Fruit fly (Drosophila melanogaster): ENCODE data around the gene Tak1.

Tak1 gene

DNA sequence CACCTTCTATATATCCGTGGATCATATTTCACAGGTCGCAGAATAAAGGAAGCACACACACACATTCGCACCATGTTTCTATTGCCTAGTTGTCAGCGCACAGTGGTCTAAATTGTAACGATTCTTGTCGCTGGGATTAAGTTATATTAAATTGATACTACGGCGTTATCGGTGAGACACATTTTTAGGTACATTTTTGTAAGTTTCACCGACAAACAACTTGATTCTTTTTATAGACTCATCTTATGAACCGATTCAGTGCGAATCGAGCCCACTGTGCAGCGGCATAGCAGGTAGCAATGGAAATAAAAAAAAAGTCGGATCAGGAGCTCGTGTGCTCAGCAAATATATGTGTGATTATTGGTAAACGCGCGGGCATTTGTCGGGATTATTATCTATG lies 44.3 kb downstream of the Tak1 start (continued):
- TF ChIP-seq cwo (GFP tag; optimal IDR thresholded peaks at IDR 0.05), result peak; percentile 62
- TF ChIP-seq CG4360 (GFP tag; IDR thresholded peaks at IDR 0.05), result no peak
- TF ChIP-seq bab2 (GFP tag; optimal IDR thresholded peaks at IDR 0.05), result peak; percentile 77
- TF ChIP-seq CG4282 (GFP tag; optimal IDR thresholded peaks at IDR 0.05), result peak; percentile 11
- peak; percentile 64 for TF ChIP-seq HLH54F (GFP tag; optimal IDR thresholded peaks at IDR 0.05)
- TF ChIP-seq crc (GFP tag; optimal IDR thresholded peaks at IDR 0.05), result peak; percentile 56
- TF ChIP-seq trh (GFP tag; optimal IDR thresholded peaks at IDR 0.05), result peak; percentile 36
- TF ChIP-seq CG14860 (GFP tag; IDR thresholded peaks at IDR 0.05; ENCODE audit: partially characterized antibody), result no peak
- TF ChIP-seq Ravus (GFP tag; IDR thresholded peaks at IDR 0.05), result no peak
- TF ChIP-seq CG2889 (GFP tag; IDR thresholded peaks at IDR 0.05), result no peak
- TF ChIP-seq zfh2 (GFP tag; optimal IDR thresholded peaks at IDR 0.05), result peak; percentile 77
- peak; percentile 23 for TF ChIP-seq D19B (GFP tag; optimal IDR thresholded peaks at IDR 0.05)
- TF ChIP-seq Hey (tag; optimal IDR thresholded peaks at IDR 0.05), result no peak
- TF ChIP-seq dmrt11E (tag; optimal IDR thresholded peaks at IDR 0.05), result peak; percentile 75
- TF ChIP-seq CG4617 (GFP tag; optimal IDR thresholded peaks at IDR 0.05; ENCODE audit: borderline replicate concordance), result no peak
- peak; percentile 70 for TF ChIP-seq CG12219 (GFP tag; optimal IDR thresholded peaks at IDR 0.05)
- TF ChIP-seq CG34376 (GFP tag; optimal IDR thresholded peaks at IDR 0.05), result no peak
- TF ChIP-seq CG12942 (GFP tag; optimal IDR thresholded peaks at IDR 0.05), result peak; percentile 63
- no peak for TF ChIP-seq pzg (GFP tag; optimal IDR thresholded peaks at IDR 0.05)
- peak; percentile 70 for TF ChIP-seq CG1602 (GFP tag; optimal IDR thresholded peaks at IDR 0.05)
- TF ChIP-seq CG11723 (GFP tag; optimal IDR thresholded peaks at IDR 0.05), result no peak
- no peak for TF ChIP-seq CG7745 (tag; optimal IDR thresholded peaks at IDR 0.05)
- no peak for TF ChIP-seq cg (GFP tag; optimal IDR thresholded peaks at IDR 0.05)
- TF ChIP-seq Jarid2 (GFP tag; optimal IDR thresholded peaks at IDR 0.05), result no peak
- no peak for TF ChIP-seq CG9797 (GFP tag; optimal IDR thresholded peaks at IDR 0.05)
- TF ChIP-seq CG5953 (GFP tag; IDR thresholded peaks at IDR 0.05), result no peak
- peak; percentile 69 for TF ChIP-seq CG6813 (GFP tag; optimal IDR thresholded peaks at IDR 0.05)
- no peak for TF ChIP-seq CG3065 (GFP tag; optimal IDR thresholded peaks at IDR 0.05)
- TF ChIP-seq CG13287 (GFP tag; IDR thresholded peaks at IDR 0.05; ENCODE audit: partially characterized antibody), result no peak
- peak; percentile 59 for TF ChIP-seq ap (GFP tag; IDR thresholded peaks at IDR 0.05)
- TF ChIP-seq lola (GFP tag; optimal IDR thresholded peaks at IDR 0.05), result peak in 1 of 3 experiments; percentile 52
- peak; percentile 54 for TF ChIP-seq Dad (GFP tag; optimal IDR thresholded peaks at IDR 0.05)
- 0 out of 2 replicates have a peak, but pooled peaks have one; percentile 24 for TF ChIP-seq Rx (GFP tag; IDR thresholded peaks at IDR 0.05)
- peak; percentile 49 for TF ChIP-seq fd3F (GFP tag; optimal IDR thresholded peaks at IDR 0.05)
- peak; percentile 64 for TF ChIP-seq CG17385 (GFP tag; optimal IDR thresholded peaks at IDR 0.05)
- TF ChIP-seq unpg (GFP tag; optimal IDR thresholded peaks at IDR 0.05), result peak; percentile 85
- TF ChIP-seq Ets97D (GFP tag; optimal IDR thresholded peaks at IDR 0.05), result peak; percentile 45
- TF ChIP-seq CG10979 (tag; optimal IDR thresholded peaks at IDR 0.05), result peak; percentile 64
- no peak for TF ChIP-seq abd-A (tag; optimal IDR thresholded peaks at IDR 0.05)
- TF ChIP-seq Elba2 (GFP tag; optimal IDR thresholded peaks at IDR 0.05), result peak; percentile 30
- no peak for TF ChIP-seq Dek (tag; optimal IDR thresholded peaks at IDR 0.05)
- 0 out of 2 replicates have a peak, but pooled peaks have one; percentile 24 for TF ChIP-seq CG4404 (GFP tag; IDR thresholded peaks at IDR 0.05)
- TF ChIP-seq Dbx (GFP tag; IDR thresholded peaks at IDR 0.05), result peak; percentile 63; the same call in 1 of the 3 replicates
- TF ChIP-seq bowl (GFP tag; IDR thresholded peaks at IDR 0.05), result peak; percentile 68; the same call in 1 of the 2 replicates
- TF ChIP-seq Xrp1 (GFP tag; IDR thresholded peaks at IDR 0.05), result peak; percentile 72
- no peak for TF ChIP-seq C15 (GFP tag; IDR thresholded peaks at IDR 0.05)
- peak; percentile 75 for TF ChIP-seq CG30403 (GFP tag; optimal IDR thresholded peaks at IDR 0.05)
- peak; percentile 60 for TF ChIP-seq jing (GFP tag; optimal IDR thresholded peaks at IDR 0.05)
- TF ChIP-seq Neu2 (GFP tag; optimal IDR thresholded peaks at IDR 0.05; ENCODE audit: borderline replicate concordance), result no peak
- TF ChIP-seq scrt (GFP tag; optimal IDR thresholded peaks at IDR 0.05), result no peak
